Worm (Caenorhabditis elegans) whole organism, L1 larva: Measurements from ENCODE around the gene gldi-9.

Experiments used
- C04F5.9 ChIP-seq: sonication (generic microtip); optimal IDR thresholded peaks from 2 replicates; lab custom pipeline; 2016; ENCODE audit warnings: missing genetic modification characterization, missing compliant biosample characterization
- C16A3.4 ChIP-seq: fragments of 150-350 bp; optimal IDR thresholded peaks from 2 replicates; lab custom pipeline; 2014; ENCODE audit warnings: missing biosample characterization, missing genetic modification characterization
- C34B4.2 ChIP-seq: sonication (generic microtip); optimal IDR thresholded peaks from 2 replicates; lab custom pipeline; 2017; ENCODE audit warnings: mild to moderate bottlenecking, missing genetic modification characterization, missing compliant biosample characterization
- Y116A8C.19 ChIP-seq: sonication (generic microtip); optimal IDR thresholded peaks from 2 replicates; lab custom pipeline; 2016; ENCODE audit warnings: missing compliant biosample characterization, missing genetic modification characterization, borderline replicate concordance
- aha-1 ChIP-seq: fragments of 150-350 bp; optimal IDR thresholded peaks from 2 replicates; lab custom pipeline; 2014; ENCODE audit warnings: missing biosample characterization, missing genetic modification characterization
- alr-1 ChIP-seq: fragments of 200-800 bp; sonication (Bioruptor generic); optimal IDR thresholded peaks from 2 replicates; lab custom pipeline; 2018; ENCODE audit warnings: borderline replicate concordance, mild to moderate bottlenecking, missing genetic modification characterization, missing compliant biosample characterization
- aly-2 ChIP-seq: fragments of 150-350 bp; optimal IDR thresholded peaks from 2 replicates; lab custom pipeline; 2014; ENCODE audit warnings: missing biosample characterization, missing genetic modification characterization
- blmp-1 ChIP-seq: fragments of 150-350 bp; optimal IDR thresholded peaks from 2 replicates; lab custom pipeline; 2014; ENCODE audit warnings: missing biosample characterization, missing genetic modification characterization
- ceh-8 ChIP-seq: fragments of 200-800 bp; sonication (Bioruptor generic); optimal IDR thresholded peaks from 2 replicates; lab custom pipeline; 2018; ENCODE audit warnings: mild to moderate bottlenecking, missing genetic modification characterization, moderate library complexity, missing compliant biosample characterization
- ceh-82 ChIP-seq, 3 experiments: fragments of 150-350 bp in 1 of 3; sonication (generic microtip) in 2 of 3; optimal IDR thresholded peaks; 2 replicates each; lab custom pipeline; 2014 to 2017; ENCODE audit warnings: missing biosample characterization in 3 of 3, missing genetic modification characterization in 3 of 3
- ceh-90 ChIP-seq: sonication (generic microtip); optimal IDR thresholded peaks from 2 replicates; lab custom pipeline; 2016; ENCODE audit warnings: missing genetic modification characterization, missing compliant biosample characterization
- dpl-1 ChIP-seq, 3 experiments: fragments of 150-350 bp in 2 of 3; sonication (generic microtip) in 1 of 3; optimal IDR thresholded peaks; 2 replicates each; lab custom pipeline; 2014 to 2017; ENCODE audit warnings: missing biosample characterization in 3 of 3, missing genetic modification characterization in 3 of 3, missing genetic modification reagents in 3 of 3
- efl-1 ChIP-seq, 4 experiments: fragments of 150-350 bp; optimal IDR thresholded peaks in 3 of 4; peaks in 1 of 4; 1 replicate in 1 of 4; 2 replicates in 3 of 4; lab custom pipeline; 2014; ENCODE audit warnings: missing biosample characterization in 2 of 4, missing genetic modification characterization in 2 of 4, missing genetic modification reagents in 2 of 4
- egl-13 ChIP-seq: sonication (generic microtip); optimal IDR thresholded peaks from 2 replicates; lab custom pipeline; 2016; ENCODE audit warnings: missing genotype, missing genetic modification reagents, missing genetic modification characterization, missing compliant biosample characterization
- elt-2 ChIP-seq: sonication (generic microtip); optimal IDR thresholded peaks from 2 replicates; lab custom pipeline; 2016; ENCODE audit warnings: missing genetic modification characterization, mild to moderate bottlenecking, inconsistent platforms, missing compliant biosample characterization, missing genetic modification reagents
- fkh-10 ChIP-seq: sonication (generic microtip); optimal IDR thresholded peaks from 2 replicates; lab custom pipeline; 2017; ENCODE audit warnings: missing biosample characterization, missing genetic modification reagents, missing genetic modification characterization
- fkh-4 ChIP-seq: sonication (generic microtip); optimal IDR thresholded peaks from 2 replicates; lab custom pipeline; 2016; ENCODE audit warnings: missing compliant biosample characterization, missing genetic modification characterization, borderline replicate concordance
- fkh-8 ChIP-seq: sonication (generic microtip); optimal IDR thresholded peaks from 2 replicates; lab custom pipeline; 2016; ENCODE audit warnings: mild to moderate bottlenecking, missing genetic modification characterization, missing compliant biosample characterization
- fos-1 ChIP-seq: fragments of 150-350 bp; optimal IDR thresholded peaks from 2 replicates; lab custom pipeline; 2014; ENCODE audit warnings: missing biosample characterization, missing genetic modification characterization
- irx-1 ChIP-seq: sonication (generic microtip); optimal IDR thresholded peaks from 2 replicates; lab custom pipeline; 2016; ENCODE audit warnings: missing genetic modification characterization, missing compliant biosample characterization
- lin-15B ChIP-seq: fragments of 150-350 bp; sonication (generic microtip); optimal IDR thresholded peaks from 3 replicates; lab custom pipeline; 2014; ENCODE audit warnings: missing biosample characterization, missing genetic modification characterization
- lin-35 ChIP-seq, 2 experiments: fragments of 150-350 bp; optimal IDR thresholded peaks; 2 replicates each; lab custom pipeline; 2014; ENCODE audit warnings: missing biosample characterization in 2 of 2, missing genetic modification characterization in 2 of 2, missing genetic modification reagents in 2 of 2
- lin-39 ChIP-seq: fragments of 150-350 bp; optimal IDR thresholded peaks from 2 replicates; lab custom pipeline; 2014; ENCODE audit warnings: missing biosample characterization, missing genetic modification reagents, missing genetic modification characterization
- lsy-2 ChIP-seq, 2 experiments: fragments of 150-350 bp; optimal IDR thresholded peaks; 2 replicates each; lab custom pipeline; 2014; ENCODE audit warnings: missing biosample characterization in 2 of 2, missing genetic modification characterization in 2 of 2
- mab-9 ChIP-seq: fragments of 200-800 bp; sonication (Bioruptor generic); IDR thresholded peaks from 2 replicates; pipeline ENCODE4 v1.3.6; 2022; ENCODE audit warnings: missing genetic modification reagents, missing genetic modification characterization, missing compliant biosample characterization
- mep-1 ChIP-seq: fragments of 150-350 bp; optimal IDR thresholded peaks from 2 replicates; lab custom pipeline; 2014; ENCODE audit warnings: missing biosample characterization, missing genetic modification characterization
- nhr-11 ChIP-seq: fragments of 150-350 bp; optimal IDR thresholded peaks from 2 replicates; lab custom pipeline; 2014; ENCODE audit warnings: missing biosample characterization, missing genetic modification characterization
- nhr-19 ChIP-seq: fragments of 200-800 bp; sonication (Bioruptor generic); conservative IDR thresholded peaks from 2 replicates; pipeline ENCODE4 v1.3.6; 2022; ENCODE audit warnings: missing genetic modification characterization, missing compliant biosample characterization
- nhr-47 ChIP-seq: sonication (generic microtip); optimal IDR thresholded peaks from 2 replicates; lab custom pipeline; 2016; ENCODE audit warnings: mild to moderate bottlenecking, missing genetic modification characterization, moderate library complexity, missing compliant biosample characterization
- nhr-71 ChIP-seq: sonication (generic microtip); optimal IDR thresholded peaks from 2 replicates; lab custom pipeline; 2016; ENCODE audit warnings: mild to moderate bottlenecking, missing genetic modification characterization, moderate library complexity, missing compliant biosample characterization
- nhr-76 ChIP-seq: sonication (generic microtip); optimal IDR thresholded peaks from 2 replicates; lab custom pipeline; 2017; ENCODE audit warnings: missing biosample characterization, missing genetic modification characterization
- nhr-77 ChIP-seq: fragments of 150-350 bp; optimal IDR thresholded peaks from 2 replicates; lab custom pipeline; 2014; ENCODE audit warnings: missing biosample characterization, missing genetic modification characterization
- nhr-84 ChIP-seq: sonication (generic microtip); optimal IDR thresholded peaks from 2 replicates; lab custom pipeline; 2017; ENCODE audit warnings: missing biosample characterization, missing genetic modification characterization
- pqm-1 ChIP-seq: sonication (generic microtip); optimal IDR thresholded peaks from 3 replicates; lab custom pipeline; 2017; ENCODE audit warnings: missing biosample characterization, missing genetic modification characterization
- rnt-1 ChIP-seq: sonication (generic microtip); optimal IDR thresholded peaks from 2 replicates; lab custom pipeline; 2016; ENCODE audit warnings: mild to moderate bottlenecking, missing genetic modification characterization, moderate library complexity, missing compliant biosample characterization
- skn-1 ChIP-seq: fragments of 150-350 bp; optimal IDR thresholded peaks from 2 replicates; lab custom pipeline; 2014; ENCODE audit warnings: missing biosample characterization, missing genetic modification characterization
- snu-23 ChIP-seq: sonication (generic microtip); optimal IDR thresholded peaks from 2 replicates; lab custom pipeline; 2016; ENCODE audit warnings: missing genetic modification characterization, missing compliant biosample characterization
- sox-4 ChIP-seq: sonication (generic microtip); optimal IDR thresholded peaks from 2 replicates; lab custom pipeline; 2016; ENCODE audit warnings: missing genetic modification characterization, missing compliant biosample characterization
- sptf-1 ChIP-seq: fragments of 150-350 bp; optimal IDR thresholded peaks from 2 replicates; lab custom pipeline; 2014; ENCODE audit warnings: missing biosample characterization, missing genetic modification characterization
- sup-37 ChIP-seq: fragments of 200-800 bp; sonication (Bioruptor generic); optimal IDR thresholded peaks from 2 replicates; lab custom pipeline; 2018; ENCODE audit warnings: mild to moderate bottlenecking, missing genetic modification characterization, missing compliant biosample characterization
- tbx-2 ChIP-seq: sonication (generic microtip); optimal IDR thresholded peaks from 2 replicates; lab custom pipeline; 2016; ENCODE audit warnings: missing genetic modification characterization, missing compliant biosample characterization
- unc-130 ChIP-seq: fragments of 150-350 bp; optimal IDR thresholded peaks from 2 replicates; lab custom pipeline; 2017; ENCODE audit warnings: missing biosample characterization, missing genetic modification characterization, inconsistent platforms
- unc-62 ChIP-seq: fragments of 150-350 bp; optimal IDR thresholded peaks from 2 replicates; lab custom pipeline; 2014; ENCODE audit warnings: missing biosample characterization, missing genetic modification reagents, missing genetic modification characterization
- unc-86 ChIP-seq: sonication (generic microtip); optimal IDR thresholded peaks from 2 replicates; lab custom pipeline; 2016; ENCODE audit warnings: missing genetic modification characterization, missing compliant biosample characterization
- unc-98 ChIP-seq: fragments of 200-800 bp; sonication (Bioruptor generic); IDR thresholded peaks from 2 replicates; pipeline ENCODE4 v1.3.6; 2022; ENCODE audit warnings: missing genetic modification characterization, missing compliant biosample characterization
- vab-15 ChIP-seq: sonication (generic microtip); optimal IDR thresholded peaks from 2 replicates; lab custom pipeline; 2017; ENCODE audit warnings: missing genotype, mild to moderate bottlenecking, missing genetic modification characterization, missing compliant biosample characterization
- xbp-1 ChIP-seq: sonication (generic microtip); optimal IDR thresholded peaks from 2 replicates; lab custom pipeline; 2016; ENCODE audit warnings: missing genetic modification characterization, missing compliant biosample characterization
- zag-1 ChIP-seq: fragments of 150-350 bp; optimal IDR thresholded peaks from 2 replicates; lab custom pipeline; 2014; ENCODE audit warnings: missing biosample characterization, missing genetic modification characterization
- zip-4 ChIP-seq: fragments of 200-800 bp; sonication (Bioruptor generic); optimal IDR thresholded peaks from 2 replicates; lab custom pipeline; 2018; ENCODE audit warnings: mild to moderate bottlenecking, missing genetic modification characterization, moderate library complexity, missing compliant biosample characterization
- ztf-11 ChIP-seq, 2 experiments: sonication (generic microtip); optimal IDR thresholded peaks; 2 replicates each; lab custom pipeline; 2016 to 2017; ENCODE audit warnings: missing genetic modification characterization in 2 of 2, missing biosample characterization in 1 of 2, missing compliant biosample characterization in 1 of 2
- ztf-4 ChIP-seq: fragments of 150-350 bp; optimal IDR thresholded peaks from 2 replicates; lab custom pipeline; 2014; ENCODE audit warnings: missing biosample characterization, missing genetic modification characterization

The gldi-9 gene

ce11 chrIII:2769078-2769477 is 12.9 kb upstream of the gldi-9 start:
- TF ChIP-seq nhr-19 (GFP tag; lab: Robert Waterston, UW) (no peak), dpl-1 (GFP tag; optimal IDR thresholded peaks at IDR 0.05; lab: Kevin White, UChicago) (peak in 2 of 3 experiments; percentile 51 to 61), efl-1 (optimal IDR thresholded peaks at IDR 0.05; lab: Kevin White, UChicago) (peak; percentile 3 to 75), efl-1 (GFP tag; optimal IDR thresholded peaks at IDR 0.05 in 1 of 2; lab: Kevin White, UChicago) (peak; percentile 64 to 97), lin-35 (GFP tag; optimal IDR thresholded peaks at IDR 0.05; lab: Kevin White, UChicago) (peak in 1 of 2 experiments; percentile 33), fkh-8 (no peak)

- peak in 1 of 2 experiments; percentile 82 for TF ChIP-seq ztf-11 (tag; optimal IDR thresholded peaks at IDR 0.05; lab: Kevin White, UChicago)
- TF ChIP-seq lin-39 (tag; lab: Kevin White, UChicago), result peak; percentile 90
- no peak for TF ChIP-seq pqm-1 (tag; lab: Kevin White, UChicago)
- TF ChIP-seq fos-1 (tag; lab: Kevin White, UChicago), result peak; percentile 59
- no peak for TF ChIP-seq sptf-1 (tag; lab: Kevin White, UChicago)
- TF ChIP-seq nhr-76 (tag; lab: Kevin White, UChicago), result peak; percentile 33
- TF ChIP-seq C04F5.9 (tag; lab: Kevin White, UChicago), result peak; percentile 68
- peak; percentile 68 for TF ChIP-seq elt-2 (tag; lab: Kevin White, UChicago)
- TF ChIP-seq ceh-90 (tag; lab: Kevin White, UChicago), result peak; percentile 4
- peak; percentile 88 for TF ChIP-seq xbp-1 (tag; lab: Kevin White, UChicago)
- no peak for TF ChIP-seq Y116A8C.19 (tag; lab: Kevin White, UChicago)
- TF ChIP-seq sup-37 (GFP tag; lab: Kevin White, UChicago), result peak; percentile 34
- TF ChIP-seq zag-1 (tag; lab: Kevin White, UChicago), result peak; percentile 16
- TF ChIP-seq tbx-2, result peak; percentile 89
- TF ChIP-seq ceh-8 (GFP tag; lab: Kevin White, UChicago), result peak; percentile 83
- TF ChIP-seq nhr-71, result peak; percentile 91
- peak; percentile 86 for TF ChIP-seq C16A3.4 (tag; lab: Kevin White, UChicago)
- TF ChIP-seq sox-4 (tag; lab: Kevin White, UChicago), result peak; percentile 83
- peak; percentile 92 for TF ChIP-seq mep-1 (tag; lab: Kevin White, UChicago)
- peak; percentile 69 for TF ChIP-seq nhr-11 (tag; lab: Kevin White, UChicago)
- no peak for TF ChIP-seq aha-1 (tag; lab: Kevin White, UChicago)
- no peak for TF ChIP-seq mab-9 (GFP tag; lab: Robert Waterston, UW)
- TF ChIP-seq fkh-8, result peak; percentile 80
- peak; percentile 89 for TF ChIP-seq snu-23 (GFP tag; lab: Kevin White, UChicago)
- TF ChIP-seq egl-13 (tag; lab: Kevin White, UChicago), result peak; percentile 70
- peak; percentile 77 for TF ChIP-seq blmp-1 (tag; lab: Kevin White, UChicago)
- peak; percentile 82 for TF ChIP-seq irx-1
- TF ChIP-seq ztf-4, result peak; percentile 77
- TF ChIP-seq lsy-2 (tag; optimal IDR thresholded peaks at IDR 0.05; lab: Kevin White, UChicago), result peak; percentile 94 to 95
- TF ChIP-seq nhr-77 (tag; lab: Kevin White, UChicago), result peak; percentile 73
- TF ChIP-seq lin-15B, result peak; percentile 93
- peak; percentile 92 for TF ChIP-seq unc-130 (tag; lab: Kevin White, UChicago)
- peak; percentile 92 for TF ChIP-seq nhr-47 (tag; lab: Kevin White, UChicago)
- TF ChIP-seq vab-15 (tag; lab: Kevin White, UChicago), result no peak
- TF ChIP-seq alr-1 (tag; lab: Kevin White, UChicago), result no peak
- TF ChIP-seq rnt-1, result peak; percentile 96
- no peak for TF ChIP-seq nhr-84 (tag; lab: Kevin White, UChicago)
- peak; percentile 48 for TF ChIP-seq aly-2 (tag; lab: Kevin White, UChicago)
- TF ChIP-seq skn-1, result peak; percentile 93
- TF ChIP-seq unc-62, result no peak
- peak; percentile 44 for TF ChIP-seq fkh-4
- peak; percentile 56 to 88 (median 77) for TF ChIP-seq ceh-82 (tag; optimal IDR thresholded peaks at IDR 0.05; lab: Kevin White, UChicago)
- peak; percentile 87 for TF ChIP-seq unc-86
- peak; percentile 56 for TF ChIP-seq fkh-10 (GFP tag; lab: Kevin White, UChicago)
- TF ChIP-seq zip-4 (GFP tag; lab: Kevin White, UChicago), result no peak
- TF ChIP-seq unc-98, result peak; percentile 40; the same call in 1 of the 2 replicates
- no peak for TF ChIP-seq C34B4.2 (tag; lab: Kevin White, UChicago)
Observed at ce11 chrIII:2768635-2769034, 12.5 kb upstream of the gldi-9 start, which contains the start of gene swsn-3. TSS of gene swsn-3 (minus strand) at chrIII:2768679.
